Worm (Caenorhabditis elegans) whole organism, young adult: ENCODE data around the gene gst-29.

ENCODE experiments used
- B0035.1 ChIP-seq: sonication (generic microtip); optimal IDR thresholded peaks from 2 replicates; lab custom pipeline; 2016; ENCODE audit warnings: missing genetic modification characterization, mild to moderate bottlenecking, missing compliant biosample characterization, missing genotype, missing genetic modification reagents
- F10E7.11 ChIP-seq: sonication (generic microtip); optimal IDR thresholded peaks from 2 replicates; lab custom pipeline; 2017; ENCODE audit warnings: mild to moderate bottlenecking, missing genetic modification characterization, moderate library complexity, missing compliant biosample characterization
- F22D6.2 ChIP-seq: sonication (generic microtip); optimal IDR thresholded peaks from 2 replicates; lab custom pipeline; 2016; ENCODE audit warnings: mild to moderate bottlenecking, missing genetic modification characterization, missing compliant biosample characterization
- F23B12.7 ChIP-seq: sonication (generic microtip); optimal IDR thresholded peaks from 2 replicates; lab custom pipeline; 2017; ENCODE audit warnings: missing genetic modification characterization, mild to moderate bottlenecking, missing compliant biosample characterization, antibody characterized with exemption, moderate library complexity; ENCODE audit not compliant: insufficient read depth
- F37B4.10 ChIP-seq: fragments of 200-800 bp; sonication (Bioruptor generic); IDR thresholded peaks from 2 replicates; pipeline ENCODE4 v1.3.6; 2022; ENCODE audit warnings: missing genetic modification characterization, missing compliant biosample characterization
- F39B2.1 ChIP-seq: fragments of 200-800 bp; sonication (Bioruptor generic); IDR thresholded peaks from 2 replicates; pipeline ENCODE4 v1.3.6; 2022; ENCODE audit warnings: missing genetic modification reagents, missing genetic modification characterization, missing compliant biosample characterization
- F49E8.2 ChIP-seq: sonication (generic microtip); optimal IDR thresholded peaks from 3 replicates; lab custom pipeline; 2017; ENCODE audit warnings: missing genetic modification characterization, mild to moderate bottlenecking, missing compliant biosample characterization, antibody characterized with exemption, moderate library complexity; ENCODE audit not compliant: insufficient read depth
- K12H6.12 ChIP-seq: fragments of 200-800 bp; sonication (Bioruptor generic); optimal IDR thresholded peaks from 2 replicates; lab custom pipeline; 2018; ENCODE audit warnings: mild to moderate bottlenecking, missing genetic modification characterization, missing compliant biosample characterization
- Y53F4B.3 ChIP-seq: fragments of 200-800 bp; sonication (Bioruptor generic); IDR thresholded peaks from 2 replicates; pipeline ENCODE4 v1.3.6; 2022; ENCODE audit warnings: missing genetic modification reagents, missing genetic modification characterization, missing compliant biosample characterization
- Y79H2A.3 ChIP-seq: fragments of 200-800 bp; sonication (Bioruptor generic); conservative IDR thresholded peaks from 2 replicates; pipeline ENCODE4 v1.3.6; 2022; ENCODE audit warnings: missing genetic modification reagents, missing genetic modification characterization, missing compliant biosample characterization
- akir-1 ChIP-seq: fragments of 200-800 bp; sonication (Bioruptor generic); optimal IDR thresholded peaks from 2 replicates; lab custom pipeline; 2018; ENCODE audit warnings: mild to moderate bottlenecking, missing genetic modification characterization, moderate library complexity, missing compliant biosample characterization
- ama-1 ChIP-seq, 3 experiments: fragments of 150-350 bp in 1 of 3; sonication (generic microtip) in 2 of 3; optimal IDR thresholded peaks; 2 replicates each; lab custom pipeline; 2014 to 2018; ENCODE audit warnings: missing biosample characterization in 2 of 3, missing genetic modification characterization in 2 of 3, missing genetic modification reagents in 2 of 3
- aptf-2 ChIP-seq: fragments of 200-800 bp; sonication (Bioruptor generic); conservative IDR thresholded peaks from 2 replicates; pipeline ENCODE4 v1.3.6; 2022; ENCODE audit warnings: missing genetic modification reagents, missing genetic modification characterization, missing compliant biosample characterization
- attf-6 ChIP-seq: fragments of 200-800 bp; sonication (Bioruptor generic); IDR thresholded peaks from 2 replicates; pipeline ENCODE4 v1.3.6; 2022; ENCODE audit warnings: missing genetic modification reagents, missing genetic modification characterization, missing compliant biosample characterization
- ceh-27 ChIP-seq: fragments of 200-800 bp; sonication (Bioruptor generic); optimal IDR thresholded peaks from 2 replicates; lab custom pipeline; 2018; ENCODE audit warnings: mild to moderate bottlenecking, missing genetic modification characterization, moderate library complexity, missing compliant biosample characterization
- ceh-58 ChIP-seq: fragments of 200-800 bp; sonication (Bioruptor generic); IDR thresholded peaks from 2 replicates; pipeline ENCODE4 v1.3.6; 2022; ENCODE audit warnings: missing genetic modification characterization, missing compliant biosample characterization
- chd-7 ChIP-seq: sonication (generic microtip); optimal IDR thresholded peaks from 2 replicates; lab custom pipeline; 2016; ENCODE audit warnings: mild to moderate bottlenecking, missing genetic modification characterization, moderate library complexity, missing compliant biosample characterization
- ekl-4 ChIP-seq: fragments of 200-800 bp; sonication (Bioruptor generic); IDR thresholded peaks from 2 replicates; pipeline ENCODE4 v1.3.6; 2022; ENCODE audit warnings: missing genetic modification reagents, missing genetic modification characterization, missing compliant biosample characterization
- ets-4 ChIP-seq: fragments of 200-800 bp; sonication (Bioruptor generic); optimal IDR thresholded peaks from 2 replicates; lab custom pipeline; 2018; ENCODE audit warnings: mild to moderate bottlenecking, missing genetic modification characterization, missing compliant biosample characterization
- fkh-3 ChIP-seq: sonication (generic microtip); optimal IDR thresholded peaks from 2 replicates; lab custom pipeline; 2016; ENCODE audit warnings: mild to moderate bottlenecking, missing genetic modification characterization, missing compliant biosample characterization
- hlh-26 ChIP-seq: fragments of 200-800 bp; sonication (Bioruptor generic); conservative IDR thresholded peaks from 2 replicates; pipeline ENCODE4 v1.3.6; 2022; ENCODE audit warnings: missing genetic modification reagents, missing genetic modification characterization, missing compliant biosample characterization
- hmg-20 ChIP-seq: fragments of 200-800 bp; sonication (Bioruptor generic); IDR thresholded peaks from 2 replicates; pipeline ENCODE4 v1.3.6; 2022; ENCODE audit warnings: missing genetic modification reagents, missing genetic modification characterization, missing compliant biosample characterization
- lag-1 ChIP-seq: fragments of 200-800 bp; sonication (Bioruptor generic); IDR thresholded peaks from 2 replicates; pipeline ENCODE4 v1.3.6; 2022; ENCODE audit warnings: missing genetic modification reagents, missing genetic modification characterization, missing compliant biosample characterization
- let-607 ChIP-seq, 2 experiments: fragments of 200-800 bp in 1 of 2; sonication (Bioruptor generic) in 1 of 2; sonication (generic microtip) in 1 of 2; optimal IDR thresholded peaks; 2 replicates each; lab custom pipeline; 2016 to 2018; ENCODE audit warnings: mild to moderate bottlenecking in 2 of 2, missing compliant biosample characterization in 2 of 2, missing genetic modification characterization in 2 of 2, moderate library complexity in 2 of 2, missing genotype in 1 of 2
- lsl-1 ChIP-seq: fragments of 200-800 bp; sonication (Bioruptor generic); optimal IDR thresholded peaks from 2 replicates; lab custom pipeline; 2018; ENCODE audit warnings: mild to moderate bottlenecking, missing genetic modification characterization, moderate library complexity, missing compliant biosample characterization
- madf-3 ChIP-seq: fragments of 200-800 bp; sonication (Bioruptor generic); IDR thresholded peaks from 2 replicates; pipeline ENCODE4 v1.3.6; 2022; ENCODE audit warnings: missing genetic modification reagents, missing genetic modification characterization, missing compliant biosample characterization
- madf-6 ChIP-seq: fragments of 200-800 bp; sonication (Bioruptor generic); IDR thresholded peaks from 2 replicates; pipeline ENCODE4 v1.3.6; 2022; ENCODE audit warnings: missing genetic modification reagents, missing genetic modification characterization, missing compliant biosample characterization
- mcd-1 ChIP-seq: fragments of 200-800 bp; sonication (Bioruptor generic); IDR thresholded peaks from 2 replicates; pipeline ENCODE4 v1.3.6; 2022; ENCODE audit warnings: missing genetic modification reagents, missing genetic modification characterization, missing compliant biosample characterization
- nfya-2 ChIP-seq: fragments of 200-800 bp; sonication (Bioruptor generic); IDR thresholded peaks from 2 replicates; pipeline ENCODE4 v1.3.6; 2022; ENCODE audit warnings: missing genetic modification reagents, missing genetic modification characterization, missing compliant biosample characterization
- nhr-27 ChIP-seq: fragments of 200-800 bp; sonication (Bioruptor generic); optimal IDR thresholded peaks from 2 replicates; lab custom pipeline; 2018; ENCODE audit warnings: mild to moderate bottlenecking, missing genetic modification characterization, moderate library complexity, missing compliant biosample characterization
- nhr-80 ChIP-seq: sonication (generic microtip); optimal IDR thresholded peaks from 2 replicates; lab custom pipeline; 2016; ENCODE audit warnings: missing genetic modification characterization, missing compliant biosample characterization
- pbrm-1 ChIP-seq: fragments of 200-800 bp; sonication (Bioruptor generic); IDR thresholded peaks from 2 replicates; pipeline ENCODE4 v1.3.6; 2022; ENCODE audit warnings: missing genetic modification reagents, missing genetic modification characterization, missing compliant biosample characterization
- somi-1 ChIP-seq: fragments of 200-800 bp; sonication (Bioruptor generic); optimal IDR thresholded peaks from 2 replicates; lab custom pipeline; 2018; ENCODE audit warnings: mild to moderate bottlenecking, missing genetic modification characterization, missing compliant biosample characterization
- unc-130 ChIP-seq: sonication (generic microtip); optimal IDR thresholded peaks from 2 replicates; lab custom pipeline; 2016; ENCODE audit warnings: missing genetic modification reagents, missing genetic modification characterization, missing compliant biosample characterization
- ztf-22 ChIP-seq: fragments of 200-800 bp; sonication (Bioruptor generic); optimal IDR thresholded peaks from 2 replicates; lab custom pipeline; 2018; ENCODE audit warnings: mild to moderate bottlenecking, missing genetic modification characterization, moderate library complexity, missing compliant biosample characterization
- ztf-26 ChIP-seq: sonication (generic microtip); optimal IDR thresholded peaks from 2 replicates; lab custom pipeline; 2017; ENCODE audit warnings: missing genetic modification characterization, missing compliant biosample characterization
- ztf-3 ChIP-seq: fragments of 200-800 bp; sonication (Bioruptor generic); optimal IDR thresholded peaks from 2 replicates; lab custom pipeline; 2018; ENCODE audit warnings: mild to moderate bottlenecking, missing genetic modification characterization, missing compliant biosample characterization

gst-29 gene

DNA sequence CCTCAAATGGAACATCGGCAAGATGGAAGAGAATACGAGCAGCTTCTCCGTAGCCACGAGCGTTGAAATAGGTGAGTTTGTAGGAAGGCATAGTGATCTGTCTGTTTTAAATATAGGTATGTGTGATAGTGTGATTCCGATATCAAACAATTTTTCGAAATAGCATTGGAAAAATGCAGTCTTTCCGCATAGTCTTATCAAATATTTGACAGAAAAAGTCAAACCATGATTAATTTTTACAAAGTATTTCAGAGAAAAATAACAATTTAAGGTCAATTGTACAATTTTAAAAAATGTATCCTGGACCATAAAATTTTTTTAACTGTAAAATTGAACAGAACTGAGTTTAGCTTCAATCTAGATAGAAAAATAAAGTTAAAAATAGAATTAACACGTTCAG, 5.2 kb downstream of the gst-29 start, which contains the start of gene gst-26:
Gene gst-26, minus strand, starts transcription at position 101 of the 400 bp plus-strand sequence.
- TF ChIP-seq chd-7 (tag; lab: Kevin White, UChicago) (no peak), nhr-80 (tag; lab: Kevin White, UChicago) (peak; percentile 39)
- TF ChIP-seq, all 124 proteins: peak for 1

DNA sequence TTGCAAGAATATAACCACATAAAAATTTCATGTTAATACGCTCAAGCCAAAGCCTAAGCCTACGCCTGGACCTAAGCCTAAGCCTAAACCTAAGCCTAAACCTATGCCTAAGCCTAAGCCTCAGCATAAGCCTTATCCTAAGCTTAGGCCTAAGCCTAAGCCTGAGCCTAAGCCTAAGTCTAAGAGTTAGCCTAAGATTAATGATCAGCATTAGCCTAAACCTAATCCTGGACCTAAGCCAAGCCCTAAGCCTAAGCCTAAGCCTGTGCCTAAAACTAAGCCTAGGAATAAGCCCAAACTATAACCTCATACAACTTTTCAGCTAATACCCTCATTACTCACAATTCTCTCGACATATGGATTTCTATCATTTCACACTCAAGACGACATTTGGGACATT, 11.3 kb downstream of the gst-29 start:
- no peak for TF ChIP-seq nfya-2 (GFP tag; lab: Robert Waterston, UW)
- no peak for TF ChIP-seq ceh-27 (GFP tag; lab: Kevin White, UChicago)
- TF ChIP-seq let-607 (tag; optimal IDR thresholded peaks at IDR 0.05; lab: Kevin White, UChicago): no peak
- no peak for TF ChIP-seq ztf-3 (GFP tag; lab: Kevin White, UChicago)
- TF ChIP-seq fkh-3 (tag; lab: Kevin White, UChicago): no peak
- TF ChIP-seq Y79H2A.3 (GFP tag; lab: Robert Waterston, UW): no peak
- no peak for TF ChIP-seq hlh-26
- no peak for TF ChIP-seq F37B4.10
- TF ChIP-seq F23B12.7 (tag; lab: Kevin White, UChicago): no peak
- TF ChIP-seq nhr-27 (tag; lab: Kevin White, UChicago): no peak
- TF ChIP-seq pbrm-1 (GFP tag; lab: Robert Waterston, UW): no peak
- no peak for TF ChIP-seq B0035.1 (tag; lab: Kevin White, UChicago)
- TF ChIP-seq ets-4 (GFP tag; lab: Kevin White, UChicago): no peak
- TF ChIP-seq akir-1 (GFP tag; lab: Kevin White, UChicago): no peak
- TF ChIP-seq, all 124 proteins: peak for 0

DNA sequence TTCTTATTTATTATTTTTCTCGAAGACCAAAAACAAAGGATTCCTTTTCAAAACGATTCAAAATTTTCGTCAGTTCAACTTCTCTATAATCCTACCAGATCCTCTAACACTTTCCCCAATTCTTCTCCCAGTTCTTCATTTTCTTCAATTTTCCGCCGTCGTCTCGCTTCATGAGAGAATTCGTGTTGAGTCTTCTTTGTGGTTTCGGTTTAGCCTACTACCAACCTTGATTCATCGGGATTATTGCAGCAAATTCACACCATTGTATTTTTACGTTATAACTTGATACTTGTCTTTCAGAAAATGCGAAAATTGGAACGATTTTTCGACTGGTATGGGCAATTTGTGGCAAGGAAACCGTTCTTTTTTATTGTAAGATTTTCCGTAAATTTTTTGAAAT, 11.8 kb downstream of the gst-29 start, which contains the start of gene ptr-20:
Gene ptr-20, plus strand, starts transcription at position 301 of the 400 bp plus-strand sequence.
- TF ChIP-seq K12H6.12 (tag; lab: Kevin White, UChicago) (no peak), madf-3 (GFP tag; lab: Robert Waterston, UW) (no peak), madf-6 (no peak), ztf-26 (tag; lab: Kevin White, UChicago) (no peak), ceh-58 (no peak), Y53F4B.3 (GFP tag; lab: Robert Waterston, UW) (no peak), F39B2.1 (GFP tag; lab: Robert Waterston, UW) (no peak), ama-1 (optimal IDR thresholded peaks at IDR 0.05; lab: Kevin White, UChicago) (no peak), ama-1 (GFP tag; optimal IDR thresholded peaks at IDR 0.05; lab: Kevin White, UChicago) (no peak), aptf-2 (GFP tag; lab: Robert Waterston, UW) (no peak), lag-1 (GFP tag; lab: Robert Waterston, UW) (no peak), ekl-4 (GFP tag; lab: Robert Waterston, UW) (no peak), hmg-20 (GFP tag; lab: Robert Waterston, UW) (no peak), F49E8.2 (tag; lab: Kevin White, UChicago) (no peak), somi-1 (GFP tag; lab: Kevin White, UChicago) (no peak), lsl-1 (GFP tag; lab: Kevin White, UChicago) (no peak), attf-6 (GFP tag; lab: Robert Waterston, UW) (no peak), unc-130 (GFP tag; lab: Kevin White, UChicago) (no peak), nhr-80 (tag; lab: Kevin White, UChicago) (no peak)
- TF ChIP-seq, all 124 proteins: peak for 0

DNA sequence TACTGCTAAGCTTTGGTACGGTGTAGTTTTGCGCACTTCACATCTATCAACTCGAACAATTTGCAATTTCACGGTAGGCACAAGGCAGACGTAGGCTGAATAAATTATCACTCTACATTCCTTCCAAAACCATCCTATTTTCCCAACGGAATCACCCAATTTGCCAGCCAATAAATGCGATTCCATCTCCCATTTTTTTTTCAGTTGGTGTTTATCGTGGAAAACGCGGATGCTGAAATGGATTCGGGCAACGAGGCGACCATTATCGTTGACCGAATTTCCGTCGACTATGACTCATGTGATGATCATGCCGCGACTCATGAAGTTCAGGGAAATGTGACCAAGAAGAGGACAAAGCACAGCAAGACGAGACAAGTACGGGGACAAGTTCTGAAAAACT, 21.2 kb downstream of the gst-29 start:
- TF ChIP-seq ztf-22 (GFP tag; lab: Kevin White, UChicago) (no peak), madf-3 (GFP tag; lab: Robert Waterston, UW) (no peak), F23B12.7 (tag; lab: Kevin White, UChicago) (no peak), mcd-1 (GFP tag; lab: Robert Waterston, UW) (no peak), F10E7.11 (no peak), ets-4 (GFP tag; lab: Kevin White, UChicago) (no peak), F22D6.2 (tag; lab: Kevin White, UChicago) (no peak)
